Fruit fly (Drosophila melanogaster) whole organism, wandering third instar larva: ENCODE results near the gene Orc2.

Experiments
- CG32264 ChIP-seq: fragments of 200-800 bp; sonication (Bioruptor generic); optimal IDR thresholded peaks from 2 replicates; lab custom pipeline; 2016; ENCODE audit warnings: missing biosample characterization, missing genetic modification characterization
- CG9705 ChIP-seq: fragments of 200-800 bp; sonication (Bioruptor generic); optimal IDR thresholded peaks from 2 replicates; lab custom pipeline; 2018; ENCODE audit warnings: missing biosample characterization, mild to moderate bottlenecking, missing genetic modification characterization
- Dif ChIP-seq: fragments of 200-275, 200-300 bp; sonication (Bioruptor generic); optimal IDR thresholded peaks from 2 replicates; lab custom pipeline; 2018; ENCODE audit warnings: missing biosample characterization, missing genetic modification characterization; ENCODE audit not compliant: partially characterized antibody
- HLH106 ChIP-seq: fragments of 200-800 bp; optimal IDR thresholded peaks from 3 replicates; lab custom pipeline; 2019; ENCODE audit warnings: missing biosample characterization, mild to moderate bottlenecking, missing genetic modification characterization, moderate library complexity
- Jra ChIP-seq: sonication (Bioruptor generic); optimal IDR thresholded peaks from 2 replicates; lab custom pipeline; 2016; ENCODE audit warnings: missing biosample characterization, missing genetic modification characterization
- Myc ChIP-seq: fragments of >200 bp; optimal IDR thresholded peaks from 2 replicates; lab custom pipeline; 2017
- br ChIP-seq: fragments of 200-800 bp; sonication (Bioruptor generic); optimal IDR thresholded peaks from 2 replicates; lab custom pipeline; 2016; ENCODE audit warnings: missing biosample characterization, missing genetic modification characterization
- ey ChIP-seq: fragments of 200-800 bp; sonication (Bioruptor generic); optimal IDR thresholded peaks from 2 replicates; lab custom pipeline; 2016; ENCODE audit warnings: missing biosample characterization, missing genetic modification characterization
- fru ChIP-seq: fragments of 200-800 bp; sonication (Bioruptor generic); optimal IDR thresholded peaks from 3 replicates; lab custom pipeline; 2016; ENCODE audit warnings: missing biosample characterization, mild to moderate bottlenecking, missing genetic modification characterization
- h ChIP-seq: fragments of 200-800 bp; sonication (Bioruptor generic); optimal IDR thresholded peaks from 3 replicates; lab custom pipeline; 2016; ENCODE audit warnings: missing biosample characterization, mild to moderate bottlenecking, missing genetic modification characterization
- lola ChIP-seq: fragments of >200 bp; optimal IDR thresholded peaks from 2 replicates; lab custom pipeline; 2017; ENCODE audit warnings: missing biosample characterization, missing genetic modification characterization
- psq ChIP-seq: fragments of 200-800 bp; sonication (Bioruptor generic); optimal IDR thresholded peaks from 3 replicates; lab custom pipeline; 2017; ENCODE audit warnings: missing biosample characterization, mild to moderate bottlenecking, missing genetic modification characterization, moderate library complexity
- woc ChIP-seq: sonication (Bioruptor generic); optimal IDR thresholded peaks from 2 replicates; lab custom pipeline; 2016; ENCODE audit warnings: missing biosample characterization, mild to moderate bottlenecking, missing genetic modification characterization

DNA sequence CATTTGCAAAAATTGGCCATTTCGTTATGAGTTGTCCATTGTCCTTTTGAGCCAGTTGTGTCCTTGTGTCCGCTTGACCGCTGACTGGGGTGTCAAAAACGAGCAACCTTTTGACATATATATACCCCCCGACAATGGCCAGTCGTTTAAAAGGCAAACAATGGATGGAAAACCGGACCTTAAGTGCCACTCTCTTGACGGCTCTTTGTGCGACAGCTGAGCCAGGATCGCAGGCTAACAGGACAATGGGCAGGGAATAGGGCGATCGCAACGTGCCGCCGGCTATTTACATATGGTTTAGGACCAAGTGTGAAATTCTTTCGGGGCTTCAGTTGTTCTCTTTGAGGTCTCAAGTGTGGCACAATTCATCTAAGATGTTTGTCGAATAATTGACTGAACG lies 28.4 kb upstream of the Orc2 start:
- TF ChIP-seq CG9705 (no peak), Dif (no peak), CG32264 (no peak), fru (GFP tag; lab: Kevin White, UChicago) (no peak), woc (GFP tag; lab: Kevin White, UChicago) (no peak), ey (GFP tag; lab: Kevin White, UChicago) (no peak), br (GFP tag; lab: Kevin White, UChicago) (no peak), Jra (GFP tag; lab: Kevin White, UChicago) (no peak), lola (no peak), psq (GFP tag; lab: Kevin White, UChicago) (no peak), h (GFP tag; lab: Kevin White, UChicago) (no peak), HLH106 (tag; lab: Kevin White, UChicago) (no peak), Myc (no peak)
